Fruit fly (Drosophila melanogaster) whole organism, embryonic: Measurements from ENCODE around the gene CG43051.

ENCODE experiments used
- Awh ChIP-seq: fragments of 200-800 bp; sonication (Bioruptor generic); IDR thresholded peaks from 2 replicates; pipeline ENCODE4, ENCODE4 v1.3.6; 2022; ENCODE audit warnings: missing biosample characterization, missing genetic modification characterization
- CG10209 ChIP-seq: fragments of 200-800 bp; sonication (Bioruptor generic); optimal IDR thresholded peaks from 3 replicates; lab custom pipeline; 2017; ENCODE audit warnings: missing biosample characterization, mild to moderate bottlenecking, missing genetic modification characterization, missing genetic modification reagents
- CG10274 ChIP-seq: fragments of 200-800 bp; sonication (Bioruptor generic); optimal IDR thresholded peaks from 3 replicates; lab custom pipeline; 2017; ENCODE audit warnings: missing biosample characterization, mild to moderate bottlenecking, missing genetic modification characterization
- CG11398 ChIP-seq: fragments of 200-800 bp; sonication (Bioruptor generic); optimal IDR thresholded peaks from 2 replicates; lab custom pipeline; 2016; ENCODE audit warnings: missing biosample characterization, missing genetic modification characterization
- CG12769 ChIP-seq: fragments of 200-800 bp; sonication (Bioruptor generic); optimal IDR thresholded peaks from 2 replicates; lab custom pipeline; 2019; ENCODE audit warnings: missing biosample characterization, mild to moderate bottlenecking, missing genetic modification characterization, moderate library complexity
- CG1603 ChIP-seq: fragments of 200-800 bp; sonication (Bioruptor generic); optimal IDR thresholded peaks from 2 replicates; lab custom pipeline; 2019; ENCODE audit warnings: missing biosample characterization, mild to moderate bottlenecking, missing genetic modification characterization, moderate library complexity
- CG17568 ChIP-seq: fragments of 200-800 bp; sonication (Bioruptor generic); optimal IDR thresholded peaks from 2 replicates; lab custom pipeline; 2018; ENCODE audit warnings: missing biosample characterization, mild to moderate bottlenecking, missing genetic modification characterization, moderate library complexity
- CG30020 ChIP-seq: fragments of 200-800 bp; optimal IDR thresholded peaks from 2 replicates; lab custom pipeline; 2019; ENCODE audit warnings: missing biosample characterization, mild to moderate bottlenecking, missing genetic modification characterization, moderate library complexity
- CG31441 ChIP-seq: fragments of 200-800 bp; sonication (Bioruptor generic); IDR thresholded peaks from 2 replicates; pipeline ENCODE4 v1.3.6; 2022; ENCODE audit warnings: missing biosample characterization, missing genetic modification characterization
- CG42726 ChIP-seq: fragments of 200-800 bp; sonication (Bioruptor generic); IDR thresholded peaks from 2 replicates; pipeline ENCODE4 v1.3.6; 2022; ENCODE audit warnings: missing biosample characterization, missing genetic modification characterization; ENCODE audit not compliant: partially characterized antibody
- CG4424 ChIP-seq: fragments of 200-800 bp; sonication (Bioruptor generic); optimal IDR thresholded peaks from 3 replicates; lab custom pipeline; 2016; ENCODE audit warnings: missing biosample characterization, missing genetic modification characterization
- CG5245 ChIP-seq: fragments of 200-800 bp; sonication (Bioruptor generic); optimal IDR thresholded peaks from 3 replicates; lab custom pipeline; 2016; ENCODE audit warnings: missing biosample characterization, missing genetic modification characterization
- CG6254 ChIP-seq: fragments of 200-800 bp; sonication (Bioruptor generic); optimal IDR thresholded peaks from 3 replicates; lab custom pipeline; 2017; ENCODE audit warnings: mild to moderate bottlenecking, missing biosample characterization, missing genetic modification reagents, missing genetic modification characterization
- CG6765 ChIP-seq: fragments of 200-800 bp; sonication (Bioruptor generic); optimal IDR thresholded peaks from 3 replicates; lab custom pipeline; 2017; ENCODE audit warnings: missing biosample characterization, mild to moderate bottlenecking, missing genetic modification characterization
- CG7556 ChIP-seq: fragments of 200-800 bp; sonication (Bioruptor generic); optimal IDR thresholded peaks from 2 replicates; lab custom pipeline; 2017; ENCODE audit warnings: missing biosample characterization, mild to moderate bottlenecking, missing genetic modification characterization
- CG7987 ChIP-seq: fragments of 200-800 bp; sonication (Bioruptor generic); optimal IDR thresholded peaks from 2 replicates; lab custom pipeline; 2018; ENCODE audit warnings: missing biosample characterization, mild to moderate bottlenecking, missing genetic modification characterization, moderate library complexity
- CG9727 ChIP-seq: fragments of 200-800 bp; sonication (Bioruptor generic); optimal IDR thresholded peaks from 3 replicates; lab custom pipeline; 2017; ENCODE audit warnings: missing biosample characterization, mild to moderate bottlenecking, missing genetic modification characterization
- CG9817 ChIP-seq: fragments of 200-800 bp; sonication (Bioruptor generic); optimal IDR thresholded peaks from 2 replicates; lab custom pipeline; 2018; ENCODE audit warnings: missing biosample characterization, mild to moderate bottlenecking, missing genetic modification characterization, moderate library complexity
- CHES-1-like ChIP-seq: fragments of 200-800 bp; sonication (Bioruptor generic); optimal IDR thresholded peaks from 2 replicates; lab custom pipeline; 2016; ENCODE audit warnings: missing biosample characterization, missing genetic modification characterization
- CrebB ChIP-seq: fragments of 200-800 bp; sonication (Bioruptor generic); optimal IDR thresholded peaks from 3 replicates; lab custom pipeline; 2018; ENCODE audit warnings: missing biosample characterization, mild to moderate bottlenecking, missing genetic modification characterization
- Fer3 ChIP-seq: fragments of 200-800 bp; sonication (Bioruptor generic); optimal IDR thresholded peaks from 2 replicates; lab custom pipeline; 2018; ENCODE audit warnings: missing biosample characterization, mild to moderate bottlenecking, missing genetic modification characterization, moderate library complexity
- H2.0 ChIP-seq: fragments of 200-800 bp; sonication (Bioruptor generic); IDR thresholded peaks from 2 replicates; pipeline ENCODE4 v1.3.6; 2022; ENCODE audit warnings: missing biosample characterization, missing genetic modification characterization
- HmgD ChIP-seq: fragments of 200-800 bp; sonication (Bioruptor generic); optimal IDR thresholded peaks from 3 replicates; lab custom pipeline; 2016; ENCODE audit warnings: missing biosample characterization, missing genetic modification characterization
- HmgZ ChIP-seq: fragments of 200-800 bp; sonication (Bioruptor generic); optimal IDR thresholded peaks from 2 replicates; lab custom pipeline; 2018; ENCODE audit warnings: missing biosample characterization, mild to moderate bottlenecking, missing genetic modification characterization
- Hr51 ChIP-seq, 2 experiments: fragments of 200-800 bp; sonication (Bioruptor generic); optimal IDR thresholded peaks; 2 replicates in 1 of 2; 3 replicates in 1 of 2; lab custom pipeline; 2016 to 2018; ENCODE audit warnings: missing biosample characterization in 2 of 2, missing genetic modification characterization in 2 of 2, mild to moderate bottlenecking in 1 of 2, moderate library complexity in 1 of 2
- Myb ChIP-seq: fragments of 200-800 bp; sonication (Bioruptor generic); optimal IDR thresholded peaks from 2 replicates; lab custom pipeline; 2016; ENCODE audit warnings: missing biosample characterization, missing genetic modification characterization
- NFAT ChIP-seq: fragments of 200-800 bp; sonication (Bioruptor generic); IDR thresholded peaks from 2 replicates; pipeline ENCODE4 v1.3.6; 2022; ENCODE audit warnings: missing biosample characterization, missing genetic modification characterization
- ab ChIP-seq: fragments of 200-800 bp; sonication (Bioruptor generic); optimal IDR thresholded peaks from 2 replicates; lab custom pipeline; 2016; ENCODE audit warnings: missing biosample characterization, missing genetic modification characterization
- danr ChIP-seq: fragments of 200-800 bp; sonication (Bioruptor generic); IDR thresholded peaks from 2 replicates; pipeline ENCODE4 v1.3.6; 2022; ENCODE audit warnings: missing biosample characterization, missing genetic modification characterization
- eve ChIP-seq, 2 experiments: fragments of >200 bp; optimal IDR thresholded peaks; 2 replicates each; lab custom pipeline; 2017; ENCODE audit warnings: missing biosample characterization in 2 of 2, missing genetic modification characterization in 2 of 2
- eyg ChIP-seq: fragments of 200-800 bp; sonication (Bioruptor generic); optimal IDR thresholded peaks from 3 replicates; lab custom pipeline; 2016; ENCODE audit warnings: missing biosample characterization, missing genetic modification characterization
- fd102C ChIP-seq: fragments of 200-800 bp; sonication (Bioruptor generic); optimal IDR thresholded peaks from 2 replicates; lab custom pipeline; 2018; ENCODE audit warnings: missing biosample characterization, mild to moderate bottlenecking, missing genetic modification characterization, moderate library complexity
- gem ChIP-seq: fragments of 200-800 bp; sonication (Bioruptor generic); optimal IDR thresholded peaks from 2 replicates; lab custom pipeline; 2019; ENCODE audit warnings: missing biosample characterization, mild to moderate bottlenecking, missing genetic modification characterization, moderate library complexity
- gsb ChIP-seq: fragments of 200-800 bp; sonication (Bioruptor generic); IDR thresholded peaks from 2 replicates; pipeline ENCODE4 v1.3.6; 2022; ENCODE audit warnings: missing biosample characterization, missing genetic modification characterization
- ham ChIP-seq: fragments of 200-800 bp; sonication (Bioruptor generic); IDR thresholded peaks from 2 replicates; pipeline ENCODE4 v1.3.6; 2022; ENCODE audit warnings: missing biosample characterization, missing genetic modification characterization
- jigr1 ChIP-seq: fragments of 200-800 bp; sonication (Bioruptor generic); IDR thresholded peaks from 3 replicates; pipeline ENCODE4 v1.3.6; 2022; ENCODE audit warnings: missing biosample characterization, missing genetic modification characterization
- lab ChIP-seq: fragments of 200-800 bp; sonication (Bioruptor generic); optimal IDR thresholded peaks from 3 replicates; lab custom pipeline; 2017; ENCODE audit warnings: missing biosample characterization, missing genetic modification characterization, mild to moderate bottlenecking, moderate library complexity, missing genetic modification reagents
- lbe ChIP-seq: fragments of 200-800 bp; sonication (Bioruptor generic); optimal IDR thresholded peaks from 2 replicates; lab custom pipeline; 2016; ENCODE audit warnings: missing biosample characterization, mild to moderate bottlenecking, missing genetic modification characterization
- odd ChIP-seq: fragments of 200-800 bp; sonication (Bioruptor generic); optimal IDR thresholded peaks from 2 replicates; lab custom pipeline; 2017; ENCODE audit warnings: missing biosample characterization, mild to moderate bottlenecking, missing genetic modification characterization
- pb ChIP-seq: fragments of 200-800 bp; sonication (Bioruptor generic); optimal IDR thresholded peaks from 3 replicates; lab custom pipeline; 2016; ENCODE audit warnings: missing biosample characterization, missing genetic modification characterization
- pho ChIP-seq: fragments of 200-800 bp; sonication (Bioruptor generic); optimal IDR thresholded peaks from 2 replicates; lab custom pipeline; 2016; ENCODE audit warnings: missing biosample characterization, missing genetic modification characterization
- pzg ChIP-seq: fragments of 200-800 bp; sonication (Bioruptor generic); optimal IDR thresholded peaks from 3 replicates; lab custom pipeline; 2018; ENCODE audit warnings: missing biosample characterization, mild to moderate bottlenecking, missing genetic modification characterization, moderate library complexity
- sd ChIP-seq: fragments of 200-800 bp; sonication (Bioruptor generic); optimal IDR thresholded peaks from 3 replicates; lab custom pipeline; 2018; ENCODE audit warnings: missing biosample characterization, mild to moderate bottlenecking, missing genetic modification characterization, moderate library complexity
- seq ChIP-seq: fragments of 200-800 bp; sonication (Bioruptor generic); IDR thresholded peaks from 2 replicates; pipeline ENCODE4 v1.3.6; 2022; ENCODE audit warnings: missing biosample characterization, missing genetic modification characterization
- ssp ChIP-seq: fragments of 200-800 bp; sonication (Bioruptor generic); IDR thresholded peaks from 2 replicates; pipeline ENCODE4 v1.3.6; 2022; ENCODE audit warnings: missing biosample characterization, missing genetic modification characterization
- tll ChIP-seq, 2 experiments: fragments of 200-800 bp in 1 of 2; fragments of >200 bp in 1 of 2; sonication (Bioruptor generic) in 1 of 2; optimal IDR thresholded peaks; 2 replicates each; lab custom pipeline; 2017 to 2019; ENCODE audit warnings: missing biosample characterization in 2 of 2, missing genetic modification characterization in 2 of 2, mild to moderate bottlenecking in 1 of 2, moderate library complexity in 1 of 2
- ttk ChIP-seq: fragments of 200-800 bp; sonication (Bioruptor generic); IDR thresholded peaks from 2 replicates; pipeline ENCODE4 v2.1.2; 2022; ENCODE audit warnings: missing biosample characterization, missing genetic modification characterization
- twi ChIP-seq: fragments of 200-800 bp; optimal IDR thresholded peaks from 2 replicates; lab custom pipeline; 2019; ENCODE audit warnings: missing biosample characterization, mild to moderate bottlenecking, missing genetic modification characterization, moderate library complexity
- tx ChIP-seq: fragments of 200-800 bp; sonication (Bioruptor generic); optimal IDR thresholded peaks from 2 replicates; lab custom pipeline; 2016; ENCODE audit warnings: missing biosample characterization, missing genetic modification characterization
- unpg ChIP-seq: fragments of 200-800 bp; sonication (Bioruptor generic); optimal IDR thresholded peaks from 3 replicates; lab custom pipeline; 2018; ENCODE audit warnings: missing biosample characterization, mild to moderate bottlenecking, missing genetic modification characterization, moderate library complexity
- wdn ChIP-seq: fragments of 200-800 bp; sonication (Bioruptor generic); IDR thresholded peaks from 2 replicates; pipeline ENCODE4 v1.3.6; 2022; ENCODE audit warnings: missing biosample characterization, missing genetic modification characterization

Gene CG43051

dm6 chr2L:12535637-12536038 lies 27.9 kb downstream of the CG43051 start (continued):
- peak; percentile 33 for TF ChIP-seq CHES-1-like (GFP tag; lab: Kevin White, UChicago)
- TF ChIP-seq NFAT (GFP tag; lab: Robert Waterston, UW) = peak; percentile 68
- peak; percentile 82 for TF ChIP-seq odd (GFP tag; lab: Kevin White, UChicago)
- peak; percentile 78 for TF ChIP-seq CG17568 (GFP tag; lab: Kevin White, UChicago)
- peak; percentile 52 for TF ChIP-seq CG1603 (tag; lab: Kevin White, UChicago)
- peak; percentile 49; the same call in 1 of the 2 replicates for TF ChIP-seq Awh (GFP tag; lab: Robert Waterston, UW)
- TF ChIP-seq CG9817 (tag; lab: Kevin White, UChicago) = peak; percentile 13
- peak; percentile 90 for TF ChIP-seq CG7987 (GFP tag; lab: Kevin White, UChicago)
- no peak for TF ChIP-seq ham
- peak; percentile 17 for TF ChIP-seq pho (GFP tag; lab: Kevin White, UChicago)
- TF ChIP-seq pzg (GFP tag; lab: Kevin White, UChicago) = peak; percentile 6
- TF ChIP-seq Fer3 = peak; percentile 58
- peak; percentile 30; the same call in 1 of the 2 replicates for TF ChIP-seq CG31441 (GFP tag; lab: Robert Waterston, UW)
- no peak for TF ChIP-seq ab (GFP tag; lab: Kevin White, UChicago)
- TF ChIP-seq HmgD (GFP tag; lab: Kevin White, UChicago) = no peak
- TF ChIP-seq eyg (GFP tag; lab: Kevin White, UChicago) = no peak
- TF ChIP-seq unpg (GFP tag; lab: Kevin White, UChicago) = peak; percentile 52
- peak; percentile 88 for TF ChIP-seq CG6765 (GFP tag; lab: Kevin White, UChicago)
- TF ChIP-seq ttk (GFP tag; lab: Robert Waterston, UW) = no peak
- 0 out of 2 replicates have a peak, but pooled peaks have one; percentile 8 for TF ChIP-seq ssp (GFP tag; lab: Robert Waterston, UW)
- TF ChIP-seq sd = peak; percentile 94
- TF ChIP-seq CrebB (tag; lab: Kevin White, UChicago) = peak; percentile 79
- no peak; the same call in 1 of the 2 replicates for TF ChIP-seq seq (GFP tag; lab: Robert Waterston, UW)
- no peak for TF ChIP-seq tx (GFP tag; lab: Kevin White, UChicago)
- TF ChIP-seq fd102C (GFP tag; lab: Kevin White, UChicago) = peak; percentile 31
- TF ChIP-seq jigr1 (GFP tag; lab: Robert Waterston, UW) = no peak
- peak; percentile 33 for TF ChIP-seq CG10209 (GFP tag; lab: Kevin White, UChicago)
- peak; percentile 71 for TF ChIP-seq CG6254 (GFP tag; lab: Kevin White, UChicago)
- peak; percentile 94 for TF ChIP-seq lab
- TF ChIP-seq gem (tag; lab: Kevin White, UChicago) = peak; percentile 46
- peak; percentile 53 for TF ChIP-seq CG7556 (GFP tag; lab: Kevin White, UChicago)
- no peak for TF ChIP-seq lbe (GFP tag; lab: Kevin White, UChicago)
- peak; percentile 84 for TF ChIP-seq CG12769 (tag; lab: Kevin White, UChicago)
- peak; percentile 15 for TF ChIP-seq CG4424 (GFP tag; lab: Kevin White, UChicago)
- peak; percentile 60 for TF ChIP-seq gsb (GFP tag; lab: Robert Waterston, UW)
- no peak for TF ChIP-seq tll (GFP tag; optimal IDR thresholded peaks at IDR 0.05; lab: Kevin White, UChicago)
- TF ChIP-seq Hr51 (GFP tag; optimal IDR thresholded peaks at IDR 0.05; lab: Kevin White, UChicago) = no peak
- peak; percentile 66 for TF ChIP-seq CG9727 (GFP tag; lab: Kevin White, UChicago)
- TF ChIP-seq CG10274 = peak; percentile 59
- TF ChIP-seq danr (GFP tag; lab: Robert Waterston, UW) = no peak
- TF ChIP-seq eve (GFP tag; optimal IDR thresholded peaks at IDR 0.05; lab: Kevin White, UChicago) = no peak
- TF ChIP-seq wdn (GFP tag; lab: Robert Waterston, UW) = no peak
- no peak for TF ChIP-seq CG30020 (tag; lab: Kevin White, UChicago)
- no peak for TF ChIP-seq pb (GFP tag; lab: Kevin White, UChicago)
- TF ChIP-seq Myb (GFP tag; lab: Kevin White, UChicago) = peak; percentile 7
- no peak for TF ChIP-seq H2.0
- no peak for TF ChIP-seq CG5245 (GFP tag; lab: Kevin White, UChicago)
- no peak for TF ChIP-seq CG42726 (GFP tag; lab: Robert Waterston, UW)
- peak; percentile 78 for TF ChIP-seq HmgZ
- peak; percentile 19 for TF ChIP-seq CG11398
- peak; percentile 28 for TF ChIP-seq twi (tag; lab: Kevin White, UChicago)
